Worm (Caenorhabditis elegans): ENCODE data around the gene flp-20.

- no peak for TF ChIP-seq ztf-29 (GFP tag; IDR thresholded peaks at IDR 0.05)
- TF ChIP-seq ref-1 (GFP tag; conservative IDR thresholded peaks at IDR 0.05): no peak
- no peak for TF ChIP-seq T22C8.4 (GFP tag; IDR thresholded peaks at IDR 0.05)
- no peak for TF ChIP-seq flt-1 (GFP tag; IDR thresholded peaks at IDR 0.05)
Observed at ce11 chrX:9397401-9397800, 47.7 kb upstream of the flp-20 start, which contains the start of gene fln-2.
